Worm (Caenorhabditis elegans): Measurements from ENCODE around the gene lact-8.

DNA sequence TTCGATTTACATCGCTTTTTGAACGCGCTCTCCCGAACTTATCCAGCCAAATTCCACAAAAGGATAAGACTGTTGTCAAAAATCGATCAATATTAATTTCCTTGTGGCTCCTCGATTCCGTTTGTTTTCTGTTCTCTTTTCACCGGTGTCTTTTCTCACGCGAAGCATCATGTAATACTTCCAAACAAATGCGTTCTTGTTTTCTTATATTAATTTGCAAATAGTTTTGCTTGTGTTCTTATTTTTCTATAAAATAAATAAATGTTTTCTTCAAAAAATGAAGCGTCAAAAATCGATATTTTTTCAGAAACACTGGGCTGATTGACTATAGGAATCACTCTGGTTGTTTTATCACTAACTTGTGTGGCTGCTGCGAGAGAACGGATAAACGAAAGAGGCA is 20.2 kb upstream of the lact-8 start, which contains the start of gene math-33:
- TF ChIP-seq mec-3 (tag; optimal IDR thresholded peaks at IDR 0.05; ENCODE audit: borderline replicate concordance): no peak
- TF ChIP-seq pag-3 (tag; optimal IDR thresholded peaks at IDR 0.05; ENCODE audit: borderline replicate concordance): no peak
- TF ChIP-seq C08G9.2 (tag; optimal IDR thresholded peaks at IDR 0.05): no peak
- no peak for TF ChIP-seq F13H6.1 (tag; optimal IDR thresholded peaks at IDR 0.05)
